Worm (Caenorhabditis elegans): ENCODE measurements around the gene fipr-13.

The fipr-13 gene

DNA sequence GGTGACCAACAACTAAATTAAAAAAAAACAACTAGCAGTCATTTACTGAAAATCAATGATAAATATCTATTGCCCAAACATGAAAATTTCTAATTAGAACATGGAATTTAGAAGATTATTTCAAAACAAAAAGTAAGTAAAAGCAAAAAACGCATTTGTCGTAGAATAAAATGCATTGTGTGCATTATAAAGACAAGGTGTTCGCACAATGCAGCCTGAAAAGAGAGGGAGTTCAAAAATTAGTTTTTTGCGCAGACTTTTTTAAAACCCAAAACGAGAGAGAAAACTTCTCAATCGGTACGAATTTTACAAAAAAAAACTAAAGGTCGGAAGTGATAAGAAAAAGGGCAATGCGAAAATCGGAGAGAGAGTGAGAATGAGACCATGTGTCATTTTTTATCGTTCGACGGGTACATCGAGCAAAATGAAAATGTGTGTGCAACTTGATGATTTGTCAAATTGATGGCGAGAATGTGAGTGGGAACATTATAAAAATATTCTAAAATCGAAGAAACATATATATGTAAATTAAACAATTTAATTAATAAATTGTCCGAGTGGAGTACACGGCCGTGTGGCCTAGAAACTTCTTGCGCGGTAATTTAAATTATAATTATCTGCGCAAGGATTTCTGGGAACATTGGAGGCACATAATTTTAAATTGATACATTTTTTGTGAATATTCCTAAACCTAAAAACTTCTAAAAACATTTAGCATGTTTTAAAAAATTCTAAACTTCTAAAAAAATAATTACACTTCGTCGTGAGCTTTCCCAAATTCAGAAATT lies 32.7 kb upstream of the fipr-13 start:
- TF ChIP-seq ets-4 (tag; optimal IDR thresholded peaks at IDR 0.05) (peak; percentile 13), ceh-45 (GFP tag; IDR thresholded peaks at IDR 0.05) (no peak), zip-5 (tag; optimal IDR thresholded peaks at IDR 0.05) (peak; percentile 57), tbx-7 (tag; optimal IDR thresholded peaks at IDR 0.05) (no peak), ceh-2 (tag; optimal IDR thresholded peaks at IDR 0.05) (peak; percentile 40), lin-11 (tag; optimal IDR thresholded peaks at IDR 0.05) (no peak), ceh-31 (tag; optimal IDR thresholded peaks at IDR 0.05) (peak; percentile 31), hlh-15 (tag; optimal IDR thresholded peaks at IDR 0.05) (no peak), pros-1 (tag; optimal IDR thresholded peaks at IDR 0.05) (no peak), odd-2 (tag; optimal IDR thresholded peaks at IDR 0.05) (no peak), ceh-14 (tag; optimal IDR thresholded peaks at IDR 0.05) (no peak), ztf-16 (tag; optimal IDR thresholded peaks at IDR 0.05) (no peak), K09A11.1 (tag; optimal IDR thresholded peaks at IDR 0.05; ENCODE audit: insufficient read depth) (no peak), nhr-232 (tag; optimal IDR thresholded peaks at IDR 0.05) (no peak), C08G9.2 (tag; optimal IDR thresholded peaks at IDR 0.05) (peak; percentile 48)

ce11 chrV:10035586-10035985 lies 28.7 kb upstream of the fipr-13 start:
- TF ChIP-seq ceh-31 (tag; optimal IDR thresholded peaks at IDR 0.05) (no peak), ahr-1 (tag; optimal IDR thresholded peaks at IDR 0.05) (no peak), fax-1 (tag; optimal IDR thresholded peaks at IDR 0.05) (no peak), unc-42 (tag; optimal IDR thresholded peaks at IDR 0.05) (peak; percentile 30), sox-4 (tag; optimal IDR thresholded peaks at IDR 0.05) (no peak)

DNA sequence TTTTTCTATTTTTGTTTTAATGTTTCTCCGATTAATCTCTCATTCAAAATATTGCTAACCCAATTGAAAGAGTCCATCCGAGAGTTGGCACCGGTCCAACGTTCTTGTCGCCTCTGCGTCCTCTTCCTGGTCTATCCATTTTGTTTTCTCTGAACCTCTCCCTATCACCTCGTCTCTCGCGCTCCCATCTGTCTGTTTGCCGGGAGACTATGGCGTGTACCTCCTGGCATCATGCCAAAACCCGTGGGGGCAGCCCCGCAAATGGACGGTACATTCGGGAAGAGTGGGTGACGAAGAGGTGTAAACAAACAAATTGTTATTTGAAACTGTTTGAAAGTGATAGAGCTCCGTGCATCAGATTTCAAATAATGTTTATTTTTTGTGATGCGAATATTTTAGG lies 28.0 kb upstream of the fipr-13 start, which contains the start of gene T06E8.2:
TSS of gene T06E8.2 (minus strand) at position 139 of the 400 bp plus-strand sequence.
- TF ChIP-seq ceh-9 (tag; optimal IDR thresholded peaks at IDR 0.05) = no peak
- peak; percentile 45 for TF ChIP-seq ceh-18 (tag; optimal IDR thresholded peaks at IDR 0.05)
- peak; percentile 11 for TF ChIP-seq tbx-2 (tag; optimal IDR thresholded peaks at IDR 0.05)
- TF ChIP-seq ceh-34 (tag; optimal IDR thresholded peaks at IDR 0.05) = peak; percentile 55
- TF ChIP-seq hlh-6 (tag; optimal IDR thresholded peaks at IDR 0.05) = no peak
- no peak for TF ChIP-seq dve-1 (tag; optimal IDR thresholded peaks at IDR 0.05)
- peak; percentile 35 for TF ChIP-seq ceh-31 (tag; optimal IDR thresholded peaks at IDR 0.05)
- no peak for TF ChIP-seq ceh-19 (GFP tag; optimal IDR thresholded peaks at IDR 0.05)
- no peak for TF ChIP-seq sox-2 (GFP tag; IDR thresholded peaks at IDR 0.05)
- TF ChIP-seq nfya-1 (tag; optimal IDR thresholded peaks at IDR 0.05) = peak; percentile 36

- TF ChIP-seq unc-3 (GFP tag; conservative IDR thresholded peaks at IDR 0.05) (no peak), unc-3 (tag; optimal IDR thresholded peaks at IDR 0.05) (no peak), ceh-30 (tag; optimal IDR thresholded peaks at IDR 0.05) (no peak), lin-11 (tag; optimal IDR thresholded peaks at IDR 0.05) (no peak), T23F11.4 (GFP tag; optimal IDR thresholded peaks at IDR 0.05) (no peak), hlh-8 (tag; optimal IDR thresholded peaks at IDR 0.05) (no peak), ceh-22 (tag; optimal IDR thresholded peaks at IDR 0.05) (no peak)
Measured at ce11 chrV:10037040-10037439, 27.3 kb upstream of the fipr-13 start, which contains the start of gene F57A8.1. F57A8.1 (plus strand) TSS chrV:10037340.

DNA sequence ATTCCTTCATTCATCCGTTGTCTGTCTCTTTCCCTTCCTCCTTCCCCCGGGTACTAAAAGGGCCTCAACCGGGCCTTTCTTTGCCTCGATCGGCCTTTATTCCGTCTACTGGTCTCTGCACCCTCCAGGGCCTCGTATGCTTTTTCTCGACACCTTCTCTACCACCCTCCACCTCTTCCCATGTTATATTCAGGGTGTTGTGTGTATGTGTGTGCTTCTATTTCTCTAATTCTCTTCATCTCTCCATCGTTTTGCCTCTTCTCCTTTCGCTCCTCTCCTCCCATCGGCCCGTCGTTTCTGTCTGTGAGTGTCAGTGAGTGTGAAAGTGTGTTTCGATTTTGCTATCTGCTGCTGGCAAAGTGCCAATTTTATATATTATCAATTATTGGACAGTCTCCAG lies 24.5 kb upstream of the fipr-13 start:
- TF ChIP-seq fax-1 (tag; optimal IDR thresholded peaks at IDR 0.05) = no peak
- TF ChIP-seq dve-1 (tag; optimal IDR thresholded peaks at IDR 0.05) = peak; percentile 47
- TF ChIP-seq hlh-15 (tag; optimal IDR thresholded peaks at IDR 0.05) = no peak
- TF ChIP-seq nhr-232 (tag; optimal IDR thresholded peaks at IDR 0.05) = no peak
- no peak for TF ChIP-seq hlh-13 (GFP tag; optimal IDR thresholded peaks at IDR 0.05)
- TF ChIP-seq ceh-9 (tag; optimal IDR thresholded peaks at IDR 0.05) = no peak
- no peak for TF ChIP-seq ama-1 (optimal IDR thresholded peaks at IDR 0.05)
- no peak for TF ChIP-seq npax-4 (tag; optimal IDR thresholded peaks at IDR 0.05)
- peak; percentile 27 for TF ChIP-seq ceh-30 (tag; optimal IDR thresholded peaks at IDR 0.05)
- TF ChIP-seq unc-55 (GFP tag; optimal IDR thresholded peaks at IDR 0.05) = peak; percentile 40
- no peak for TF ChIP-seq lin-11 (tag; optimal IDR thresholded peaks at IDR 0.05)
- TF ChIP-seq sox-4 (tag; optimal IDR thresholded peaks at IDR 0.05) = no peak
- TF ChIP-seq syd-9 (tag; optimal IDR thresholded peaks at IDR 0.05) = no peak
- peak; percentile 8 for TF ChIP-seq rnt-1 (tag; optimal IDR thresholded peaks at IDR 0.05)
- no peak for TF ChIP-seq pqm-1 (tag; optimal IDR thresholded peaks at IDR 0.05)
- peak; percentile 79 for TF ChIP-seq tbx-2 (tag; optimal IDR thresholded peaks at IDR 0.05)
- no peak for TF ChIP-seq pax-1 (tag; optimal IDR thresholded peaks at IDR 0.05)
- no peak for TF ChIP-seq eyg-1 (tag; optimal IDR thresholded peaks at IDR 0.05)
- TF ChIP-seq elt-2 (tag; optimal IDR thresholded peaks at IDR 0.05) = peak; percentile 46
- TF ChIP-seq pag-3 (tag; optimal IDR thresholded peaks at IDR 0.05; ENCODE audit: borderline replicate concordance) = no peak
